Worm (Caenorhabditis elegans): ENCODE results near the gene appg-2.

DNA sequence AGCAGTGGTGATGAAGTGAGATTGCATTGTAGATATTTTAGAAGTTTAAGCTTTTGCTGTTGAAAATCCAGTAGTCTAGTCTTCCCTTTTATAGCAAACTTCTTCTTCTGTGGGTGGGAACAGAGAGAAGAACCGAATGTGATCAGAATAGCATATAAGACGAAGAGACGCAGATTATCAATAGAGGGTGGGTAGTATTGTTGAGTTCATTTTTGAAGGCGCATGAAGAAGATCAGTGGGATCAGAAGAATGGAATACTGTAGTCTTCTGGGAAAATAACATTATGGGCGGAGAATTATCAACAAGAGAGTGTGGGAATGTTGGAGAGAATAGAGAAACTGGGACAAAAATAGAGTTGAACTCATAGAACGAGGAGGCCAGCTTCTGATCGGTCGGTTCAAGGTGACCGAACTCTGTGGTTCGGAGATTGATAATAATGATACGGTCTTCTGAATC lies 20.2 kb downstream of the appg-2 start, which contains the start of gene F46C5.1:
- TF ChIP-seq dao-5 (tag; optimal IDR thresholded peaks at IDR 0.05) (no peak), him-1 (tag; optimal IDR thresholded peaks at IDR 0.05) (no peak)
